Worm (Caenorhabditis elegans) whole organism, early embryonic: ENCODE measurements around the gene thn-2.

Source experiments
- F13C5.2 ChIP-seq: sonication (generic microtip); optimal IDR thresholded peaks from 2 replicates; lab custom pipeline; 2017; ENCODE audit warnings: mild to moderate bottlenecking, missing genetic modification characterization, inconsistent platforms, missing compliant biosample characterization
- ama-1 ChIP-seq: fragments of 150-350 bp; optimal IDR thresholded peaks from 2 replicates; lab custom pipeline; 2014
- ceh-36 ChIP-seq: sonication (generic microtip); optimal IDR thresholded peaks from 2 replicates; lab custom pipeline; 2016; ENCODE audit warnings: missing genetic modification characterization, inconsistent platforms, missing compliant biosample characterization
- pes-1 ChIP-seq: fragments of 200-800 bp; sonication (Bioruptor generic); IDR thresholded peaks from 2 replicates; pipeline ENCODE4 v1.3.6; 2022; ENCODE audit warnings: missing genetic modification reagents, missing genetic modification characterization, missing compliant biosample characterization
- scrt-1 ChIP-seq: fragments of 200-800 bp; sonication (Bioruptor generic); IDR thresholded peaks from 2 replicates; pipeline ENCODE4 v1.3.6; 2022; ENCODE audit warnings: missing genetic modification characterization, missing compliant biosample characterization
- sea-1 ChIP-seq: fragments of 200-800 bp; sonication (Bioruptor generic); conservative IDR thresholded peaks from 2 replicates; pipeline ENCODE4 v1.3.6; 2022; ENCODE audit warnings: missing genetic modification characterization, missing compliant biosample characterization
- tbx-11 ChIP-seq: fragments of 200-800 bp; sonication (Bioruptor generic); IDR thresholded peaks from 2 replicates; pipeline ENCODE4 v1.3.6; 2022; ENCODE audit warnings: missing genetic modification characterization, missing compliant biosample characterization
- tbx-37 ChIP-seq: fragments of 200-800 bp; sonication (Bioruptor generic); conservative IDR thresholded peaks from 2 replicates; pipeline ENCODE4 v1.3.6; 2022; ENCODE audit warnings: missing genetic modification reagents, missing genetic modification characterization, missing compliant biosample characterization

DNA sequence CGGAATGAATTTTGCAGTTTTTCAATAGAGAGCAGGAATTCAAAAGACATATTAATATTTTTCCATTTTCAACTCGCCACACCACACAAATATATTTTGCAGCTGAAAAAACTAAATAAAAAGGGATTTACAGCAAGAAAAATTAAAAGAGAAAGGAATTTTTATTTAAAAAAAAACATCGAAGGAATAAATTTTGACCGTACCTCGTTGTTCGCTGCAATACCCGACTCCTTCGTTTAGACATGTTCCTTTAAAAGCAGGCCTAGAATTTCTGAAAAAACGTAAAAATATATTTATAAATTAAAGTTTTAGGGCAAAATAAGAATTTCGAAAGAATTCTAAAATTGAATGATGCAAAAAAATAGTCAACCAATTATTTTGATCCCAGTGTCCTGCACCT, 47.2 kb upstream of the thn-2 start, which contains the start of gene F19B6.1:
- TF ChIP-seq pes-1 (GFP tag; lab: Robert Waterston, UW) (no peak), ama-1 (no peak), sea-1 (no peak), scrt-1 (no peak), tbx-11 (GFP tag; lab: Robert Waterston, UW) (no peak), tbx-37 (GFP tag; lab: Robert Waterston, UW) (no peak), ceh-36 (tag; lab: Kevin White, UChicago) (no peak), F13C5.2 (tag; lab: Kevin White, UChicago) (no peak)
